Worm (Caenorhabditis elegans) whole organism, young adult: ENCODE results near the gene C09H5.7.

ENCODE experiments used
- B0261.1 ChIP-seq: sonication (generic microtip); optimal IDR thresholded peaks from 2 replicates; lab custom pipeline; 2016; ENCODE audit warnings: mild to moderate bottlenecking, missing genetic modification characterization, moderate library complexity, missing compliant biosample characterization
- B0336.3 ChIP-seq: fragments of 200-800 bp; sonication (Bioruptor generic); IDR thresholded peaks from 2 replicates; pipeline ENCODE4 v1.3.6; 2022; ENCODE audit warnings: missing genetic modification characterization, missing compliant biosample characterization
- C06A6.2 ChIP-seq: fragments of 200-800 bp; sonication (Bioruptor generic); conservative IDR thresholded peaks from 2 replicates; pipeline ENCODE4 v1.3.6; 2022; ENCODE audit warnings: missing genetic modification characterization, missing compliant biosample characterization
- F23B12.7 ChIP-seq: sonication (generic microtip); optimal IDR thresholded peaks from 2 replicates; lab custom pipeline; 2017; ENCODE audit warnings: missing genetic modification characterization, mild to moderate bottlenecking, missing compliant biosample characterization, antibody characterized with exemption, moderate library complexity; ENCODE audit not compliant: insufficient read depth
- F49E8.2 ChIP-seq: sonication (generic microtip); optimal IDR thresholded peaks from 3 replicates; lab custom pipeline; 2017; ENCODE audit warnings: missing genetic modification characterization, mild to moderate bottlenecking, missing compliant biosample characterization, antibody characterized with exemption, moderate library complexity; ENCODE audit not compliant: insufficient read depth
- K12H6.12 ChIP-seq: fragments of 200-800 bp; sonication (Bioruptor generic); optimal IDR thresholded peaks from 2 replicates; lab custom pipeline; 2018; ENCODE audit warnings: mild to moderate bottlenecking, missing genetic modification characterization, missing compliant biosample characterization
- T26A5.8 ChIP-seq: sonication (generic microtip); optimal IDR thresholded peaks from 2 replicates; lab custom pipeline; 2016; ENCODE audit warnings: missing genetic modification characterization, missing compliant biosample characterization
- Y67H2A.10 ChIP-seq: fragments of 200-800 bp; sonication (Bioruptor generic); conservative IDR thresholded peaks from 2 replicates; pipeline ENCODE4 v1.3.6; 2022; ENCODE audit warnings: missing genetic modification reagents, missing genetic modification characterization, missing compliant biosample characterization
- ZK185.1 ChIP-seq: sonication (generic microtip); optimal IDR thresholded peaks from 2 replicates; lab custom pipeline; 2016; ENCODE audit warnings: mild to moderate bottlenecking, missing genetic modification characterization, missing compliant biosample characterization; ENCODE audit not compliant: poor library complexity, severe bottlenecking
- aptf-3 ChIP-seq: fragments of 200-800 bp; sonication (Bioruptor generic); IDR thresholded peaks from 2 replicates; pipeline ENCODE4 v1.3.6; 2022; ENCODE audit warnings: missing genetic modification characterization, missing compliant biosample characterization
- athp-1 ChIP-seq: sonication (generic microtip); optimal IDR thresholded peaks from 2 replicates; lab custom pipeline; 2017; ENCODE audit warnings: mild to moderate bottlenecking, missing genetic modification characterization, missing compliant biosample characterization
- cebp-2 ChIP-seq: fragments of 200-800 bp; sonication (Bioruptor generic); IDR thresholded peaks from 2 replicates; pipeline ENCODE4 v1.3.6; 2022; ENCODE audit warnings: missing genetic modification characterization, missing compliant biosample characterization
- ceh-58 ChIP-seq: fragments of 200-800 bp; sonication (Bioruptor generic); IDR thresholded peaks from 2 replicates; pipeline ENCODE4 v1.3.6; 2022; ENCODE audit warnings: missing genetic modification characterization, missing compliant biosample characterization
- chd-7 ChIP-seq: sonication (generic microtip); optimal IDR thresholded peaks from 2 replicates; lab custom pipeline; 2016; ENCODE audit warnings: mild to moderate bottlenecking, missing genetic modification characterization, moderate library complexity, missing compliant biosample characterization
- dox-1 ChIP-seq: fragments of 200-800 bp; sonication (Bioruptor generic); IDR thresholded peaks from 2 replicates; pipeline ENCODE4 v1.3.6; 2022; ENCODE audit warnings: missing genetic modification reagents, missing genetic modification characterization, missing compliant biosample characterization
- dpff-1 ChIP-seq: sonication (generic microtip); optimal IDR thresholded peaks from 2 replicates; lab custom pipeline; 2017; ENCODE audit warnings: mild to moderate bottlenecking, missing genetic modification characterization, missing compliant biosample characterization
- dpl-1 ChIP-seq: fragments of 150-350 bp; optimal IDR thresholded peaks from 2 replicates; lab custom pipeline; 2014; ENCODE audit warnings: missing biosample characterization, missing genetic modification reagents, missing genetic modification characterization
- egl-18 ChIP-seq: fragments of 200-800 bp; sonication (Bioruptor generic); IDR thresholded peaks from 2 replicates; pipeline ENCODE4 v1.3.6; 2022; ENCODE audit warnings: missing genetic modification reagents, missing genetic modification characterization, missing compliant biosample characterization
- ekl-4 ChIP-seq: fragments of 200-800 bp; sonication (Bioruptor generic); IDR thresholded peaks from 2 replicates; pipeline ENCODE4 v1.3.6; 2022; ENCODE audit warnings: missing genetic modification reagents, missing genetic modification characterization, missing compliant biosample characterization
- gei-17 ChIP-seq: fragments of 200-800 bp; sonication (Bioruptor generic); optimal IDR thresholded peaks from 2 replicates; lab custom pipeline; 2018; ENCODE audit warnings: mild to moderate bottlenecking, missing genetic modification characterization, missing compliant biosample characterization
- hlh-26 ChIP-seq: fragments of 200-800 bp; sonication (Bioruptor generic); conservative IDR thresholded peaks from 2 replicates; pipeline ENCODE4 v1.3.6; 2022; ENCODE audit warnings: missing genetic modification reagents, missing genetic modification characterization, missing compliant biosample characterization
- hrde-1 ChIP-seq: sonication (generic microtip); optimal IDR thresholded peaks from 2 replicates; lab custom pipeline; 2016; ENCODE audit warnings: missing genetic modification characterization, mild to moderate bottlenecking, missing compliant biosample characterization, moderate library complexity, missing genotype, missing genetic modification reagents, borderline replicate concordance
- lin-35 ChIP-seq, 3 experiments: fragments of 150-350 bp in 2 of 3; sonication (generic microtip) in 1 of 3; optimal IDR thresholded peaks; 2 replicates each; lab custom pipeline; 2014 to 2018; ENCODE audit warnings: missing biosample characterization in 3 of 3, missing genetic modification characterization in 3 of 3, missing genetic modification reagents in 3 of 3
- lsl-1 ChIP-seq: fragments of 200-800 bp; sonication (Bioruptor generic); optimal IDR thresholded peaks from 2 replicates; lab custom pipeline; 2018; ENCODE audit warnings: mild to moderate bottlenecking, missing genetic modification characterization, moderate library complexity, missing compliant biosample characterization
- lsy-27 ChIP-seq: sonication (generic microtip); optimal IDR thresholded peaks from 2 replicates; lab custom pipeline; 2017; ENCODE audit warnings: missing genetic modification characterization, mild to moderate bottlenecking, missing compliant biosample characterization, antibody characterized with exemption, missing genotype, borderline replicate concordance; ENCODE audit not compliant: insufficient read depth
- madf-10 ChIP-seq: sonication (generic microtip); optimal IDR thresholded peaks from 2 replicates; lab custom pipeline; 2016; ENCODE audit warnings: mild to moderate bottlenecking, missing genetic modification characterization, missing compliant biosample characterization
- madf-3 ChIP-seq: fragments of 200-800 bp; sonication (Bioruptor generic); IDR thresholded peaks from 2 replicates; pipeline ENCODE4 v1.3.6; 2022; ENCODE audit warnings: missing genetic modification reagents, missing genetic modification characterization, missing compliant biosample characterization
- madf-6 ChIP-seq: fragments of 200-800 bp; sonication (Bioruptor generic); IDR thresholded peaks from 2 replicates; pipeline ENCODE4 v1.3.6; 2022; ENCODE audit warnings: missing genetic modification reagents, missing genetic modification characterization, missing compliant biosample characterization
- madf-8 ChIP-seq: fragments of 200-800 bp; sonication (Bioruptor generic); conservative IDR thresholded peaks from 2 replicates; pipeline ENCODE4 v1.3.6; 2022; ENCODE audit warnings: missing genetic modification reagents, missing genetic modification characterization, missing compliant biosample characterization
- mcd-1 ChIP-seq: fragments of 200-800 bp; sonication (Bioruptor generic); IDR thresholded peaks from 2 replicates; pipeline ENCODE4 v1.3.6; 2022; ENCODE audit warnings: missing genetic modification reagents, missing genetic modification characterization, missing compliant biosample characterization
- nhr-80 ChIP-seq: sonication (generic microtip); optimal IDR thresholded peaks from 2 replicates; lab custom pipeline; 2016; ENCODE audit warnings: missing genetic modification characterization, missing compliant biosample characterization
- rec-8 ChIP-seq, 2 experiments: sonication (generic microtip); optimal IDR thresholded peaks; 2 replicates each; lab custom pipeline; 2016; ENCODE audit warnings: mild to moderate bottlenecking in 2 of 2, missing genetic modification characterization in 2 of 2, missing genetic modification reagents in 2 of 2, missing genotype in 2 of 2, missing biosample characterization in 1 of 2, missing compliant biosample characterization in 1 of 2, moderate library complexity in 1 of 2
- snpc-1.3 ChIP-seq: sonication (generic microtip); optimal IDR thresholded peaks from 2 replicates; lab custom pipeline; 2017; ENCODE audit warnings: missing genetic modification characterization, mild to moderate bottlenecking, missing compliant biosample characterization, antibody characterized with exemption, moderate library complexity, missing genotype, missing genetic modification reagents; ENCODE audit not compliant: insufficient read depth
- snpc-3.4 ChIP-seq: sonication (generic microtip); optimal IDR thresholded peaks from 2 replicates; lab custom pipeline; 2017; ENCODE audit warnings: missing genetic modification characterization, mild to moderate bottlenecking, missing compliant biosample characterization, antibody characterized with exemption, moderate library complexity, missing genotype, missing genetic modification reagents
- xnd-1 ChIP-seq: sonication (generic microtip); optimal IDR thresholded peaks from 2 replicates; lab custom pipeline; 2016; ENCODE audit warnings: missing genotype, missing genetic modification reagents, missing genetic modification characterization, missing compliant biosample characterization
- ztf-26 ChIP-seq: sonication (generic microtip); optimal IDR thresholded peaks from 2 replicates; lab custom pipeline; 2017; ENCODE audit warnings: missing genetic modification characterization, missing compliant biosample characterization
- ztf-6 ChIP-seq: fragments of 200-800 bp; sonication (Bioruptor generic); IDR thresholded peaks from 2 replicates; pipeline ENCODE4 v1.3.6; 2022; ENCODE audit warnings: missing genetic modification reagents, missing genetic modification characterization, missing compliant biosample characterization

The C09H5.7 gene

ce11 chrV:8102960-8103359, 17.9 kb upstream of the C09H5.7 start, which contains the start of gene str-90:
TSS of gene str-90 (plus strand) at chrV:8103260.
- TF ChIP-seq chd-7 (tag; lab: Kevin White, UChicago) (no peak), B0336.3 (GFP tag; lab: Robert Waterston, UW) (no peak), dpl-1 (no peak), F23B12.7 (tag; lab: Kevin White, UChicago) (no peak), T26A5.8 (tag; lab: Kevin White, UChicago) (no peak), hrde-1 (tag; lab: Kevin White, UChicago) (no peak), ekl-4 (GFP tag; lab: Robert Waterston, UW) (no peak), madf-3 (GFP tag; lab: Robert Waterston, UW) (no peak), F49E8.2 (tag; lab: Kevin White, UChicago) (no peak), xnd-1 (no peak), ZK185.1 (no peak), egl-18 (no peak)
- TF ChIP-seq, all 124 proteins: peak for 0

ce11 chrV:8099306-8099705, 14.3 kb upstream of the C09H5.7 start, which contains the start of gene sdz-23:
TSS of gene sdz-23 (plus strand) at chrV:8099606.
- TF ChIP-seq madf-10 (tag; lab: Kevin White, UChicago) (no peak), nhr-80 (tag; lab: Kevin White, UChicago) (no peak), athp-1 (tag; lab: Kevin White, UChicago) (no peak), dpff-1 (tag; lab: Kevin White, UChicago) (no peak), rec-8 (tag; optimal IDR thresholded peaks at IDR 0.05; lab: Kevin White, UChicago) (no peak), aptf-3 (GFP tag; lab: Robert Waterston, UW) (no peak), ceh-58 (no peak), K12H6.12 (tag; lab: Kevin White, UChicago) (no peak), egl-18 (no peak), cebp-2 (GFP tag; lab: Robert Waterston, UW) (no peak), C06A6.2 (GFP tag; lab: Robert Waterston, UW) (no peak), ztf-26 (no peak), madf-3 (GFP tag; lab: Robert Waterston, UW) (no peak), lin-35 (GFP tag; optimal IDR thresholded peaks at IDR 0.05; lab: Kevin White, UChicago) (no peak)

ce11 chrV:8098239-8098638, 13.2 kb upstream of the C09H5.7 start, which contains the start of gene str-145:
TSS of gene str-145 (minus strand) at chrV:8098339.
- TF ChIP-seq hrde-1 (tag; lab: Kevin White, UChicago) (no peak), hlh-26 (GFP tag; lab: Robert Waterston, UW) (no peak), ceh-58 (no peak), lsl-1 (GFP tag; lab: Kevin White, UChicago) (no peak), dox-1 (GFP tag; lab: Robert Waterston, UW) (no peak), mcd-1 (no peak), snpc-3.4 (tag; lab: Kevin White, UChicago) (no peak), madf-8 (GFP tag; lab: Robert Waterston, UW) (no peak), madf-6 (GFP tag; lab: Robert Waterston, UW) (no peak), B0261.1 (no peak), ztf-6 (GFP tag; lab: Robert Waterston, UW) (no peak), Y67H2A.10 (GFP tag; lab: Robert Waterston, UW) (no peak), snpc-1.3 (tag; lab: Kevin White, UChicago) (no peak), lsy-27 (tag; lab: Kevin White, UChicago) (no peak), gei-17 (no peak)
